Worm (Caenorhabditis elegans) whole organism, L2 larva: Measurements from ENCODE around the gene lin-38.

ENCODE experiments used
- aly-2 ChIP-seq: fragments of 150-350 bp; optimal IDR thresholded peaks from 2 replicates; lab custom pipeline; 2014; ENCODE audit warnings: missing biosample characterization, missing genetic modification characterization
- ama-1 ChIP-seq: fragments of 150-350 bp; optimal IDR thresholded peaks from 2 replicates; lab custom pipeline; 2018; ENCODE audit warnings: inconsistent platforms
- blmp-1 ChIP-seq: sonication (generic microtip); optimal IDR thresholded peaks from 2 replicates; lab custom pipeline; 2017; ENCODE audit warnings: missing genetic modification characterization, mild to moderate bottlenecking, missing compliant biosample characterization, antibody characterized with exemption, moderate library complexity; ENCODE audit not compliant: insufficient read depth
- dmd-4 ChIP-seq: sonication (generic microtip); optimal IDR thresholded peaks from 2 replicates; lab custom pipeline; 2017; ENCODE audit warnings: missing biosample characterization, missing genetic modification characterization
- elt-3 ChIP-seq: sonication (generic microtip); optimal IDR thresholded peaks from 2 replicates; lab custom pipeline; 2017; ENCODE audit warnings: missing biosample characterization, missing genetic modification characterization
- fos-1 ChIP-seq: fragments of 150-350 bp; optimal IDR thresholded peaks from 2 replicates; lab custom pipeline; 2014; ENCODE audit warnings: missing biosample characterization, missing genetic modification characterization
- mbf-1 ChIP-seq: sonication (generic microtip); optimal IDR thresholded peaks from 2 replicates; lab custom pipeline; 2017; ENCODE audit warnings: missing biosample characterization, missing genetic modification characterization
- nhr-11 ChIP-seq: fragments of 150-350 bp; optimal IDR thresholded peaks from 2 replicates; lab custom pipeline; 2014; ENCODE audit warnings: missing biosample characterization, missing genetic modification characterization
- nhr-21 ChIP-seq: fragments of 150-350 bp; optimal IDR thresholded peaks from 2 replicates; lab custom pipeline; 2014; ENCODE audit warnings: missing biosample characterization, missing genetic modification characterization
- nhr-237 ChIP-seq: fragments of 150-350 bp; optimal IDR thresholded peaks from 2 replicates; lab custom pipeline; 2014; ENCODE audit warnings: missing biosample characterization, missing genetic modification characterization
- nhr-77 ChIP-seq: fragments of 150-350 bp; optimal IDR thresholded peaks from 2 replicates; lab custom pipeline; 2014; ENCODE audit warnings: missing biosample characterization, missing genetic modification characterization
- unc-39 ChIP-seq: fragments of 150-350 bp; optimal IDR thresholded peaks from 2 replicates; lab custom pipeline; 2014; ENCODE audit warnings: missing biosample characterization, missing genetic modification characterization
- zag-1 ChIP-seq: fragments of 150-350 bp; optimal IDR thresholded peaks from 2 replicates; lab custom pipeline; 2014; ENCODE audit warnings: missing biosample characterization, missing genetic modification characterization
- ztf-4 ChIP-seq: fragments of 150-350 bp; optimal IDR thresholded peaks from 2 replicates; lab custom pipeline; 2014; ENCODE audit warnings: missing biosample characterization, missing genetic modification characterization

DNA sequence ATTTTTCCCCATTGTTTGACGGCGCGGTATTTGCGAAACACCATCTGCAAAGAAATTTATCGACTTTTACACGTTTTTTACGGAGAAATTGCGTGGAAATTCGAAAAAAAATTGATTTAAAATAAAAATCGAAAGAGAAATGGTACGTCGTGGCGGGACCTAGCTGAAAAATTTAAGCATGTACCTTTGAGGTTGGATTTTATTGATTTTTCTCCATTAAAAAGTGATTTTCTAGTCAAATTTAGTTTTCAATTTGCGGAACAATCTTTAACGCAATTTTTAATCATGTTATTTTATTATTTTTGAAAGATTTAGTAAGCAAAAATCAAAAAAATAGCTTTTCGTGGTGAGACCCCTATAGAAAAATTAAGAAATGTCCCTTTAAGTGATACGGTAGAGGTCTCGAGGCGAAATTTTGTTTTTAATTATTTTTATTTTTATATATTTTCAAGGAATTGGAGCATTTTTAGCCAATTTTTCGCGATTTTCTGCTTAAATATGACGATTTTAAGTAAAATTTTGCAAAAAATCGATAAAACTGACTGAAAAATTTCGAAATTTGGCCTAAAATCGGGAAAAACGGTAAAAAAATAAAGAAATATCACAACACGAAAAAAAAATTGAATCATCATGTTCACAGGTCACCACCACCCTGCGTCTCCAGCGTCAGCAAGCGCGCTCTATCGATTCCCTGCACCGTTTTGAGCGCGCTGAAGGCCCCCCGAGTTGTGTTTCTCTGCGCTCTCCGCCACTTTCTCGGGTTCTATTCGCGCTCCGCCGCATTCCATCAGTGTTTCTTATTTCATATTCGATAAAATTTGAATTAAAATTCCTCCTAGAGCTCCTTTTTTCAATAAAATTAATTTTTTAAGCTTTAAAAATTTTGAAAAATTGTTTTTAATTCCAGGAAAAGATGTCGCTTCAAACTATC lies at the start of gene lin-38, which contains the start of gene mrpl-37:
- TF ChIP-seq nhr-237 (tag; lab: Kevin White, UChicago) (no peak), fos-1 (tag; lab: Kevin White, UChicago) (peak; percentile 22), nhr-77 (tag; lab: Kevin White, UChicago) (no peak), aly-2 (tag; lab: Kevin White, UChicago) (no peak), ztf-4 (tag; lab: Kevin White, UChicago) (no peak), elt-3 (no peak), nhr-11 (tag; lab: Kevin White, UChicago) (no peak), zag-1 (tag; lab: Kevin White, UChicago) (no peak), unc-39 (no peak), nhr-21 (tag; lab: Kevin White, UChicago) (no peak), dmd-4 (tag; lab: Kevin White, UChicago) (no peak), mbf-1 (tag; lab: Kevin White, UChicago) (no peak), blmp-1 (tag; lab: Kevin White, UChicago) (no peak), ama-1 (lab: Kevin White, UChicago) (no peak)
